Fruit fly (Drosophila melanogaster): ENCODE measurements around the gene Fum2.

The Fum2 gene

DNA sequence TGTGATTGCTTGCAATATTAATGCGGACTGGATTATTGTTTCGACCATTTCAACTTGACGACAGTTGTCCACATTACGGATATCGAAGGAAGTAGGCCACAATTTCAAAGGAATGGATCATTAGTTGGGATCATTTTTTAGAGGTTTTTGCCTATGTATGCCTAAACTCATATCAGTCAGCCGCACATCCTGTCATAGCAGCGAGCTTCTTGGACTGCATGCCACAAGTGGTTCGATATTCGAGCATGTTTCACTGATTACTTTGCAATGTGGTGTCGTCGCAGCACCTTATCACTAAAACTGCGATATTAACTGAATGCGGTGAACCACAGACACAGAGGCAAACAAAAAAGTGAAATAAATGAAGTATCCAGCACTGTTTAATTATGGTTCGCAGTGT, 17.6 kb upstream of the Fum2 start:
- no peak for TF ChIP-seq noc (tag; optimal IDR thresholded peaks at IDR 0.05)

DNA sequence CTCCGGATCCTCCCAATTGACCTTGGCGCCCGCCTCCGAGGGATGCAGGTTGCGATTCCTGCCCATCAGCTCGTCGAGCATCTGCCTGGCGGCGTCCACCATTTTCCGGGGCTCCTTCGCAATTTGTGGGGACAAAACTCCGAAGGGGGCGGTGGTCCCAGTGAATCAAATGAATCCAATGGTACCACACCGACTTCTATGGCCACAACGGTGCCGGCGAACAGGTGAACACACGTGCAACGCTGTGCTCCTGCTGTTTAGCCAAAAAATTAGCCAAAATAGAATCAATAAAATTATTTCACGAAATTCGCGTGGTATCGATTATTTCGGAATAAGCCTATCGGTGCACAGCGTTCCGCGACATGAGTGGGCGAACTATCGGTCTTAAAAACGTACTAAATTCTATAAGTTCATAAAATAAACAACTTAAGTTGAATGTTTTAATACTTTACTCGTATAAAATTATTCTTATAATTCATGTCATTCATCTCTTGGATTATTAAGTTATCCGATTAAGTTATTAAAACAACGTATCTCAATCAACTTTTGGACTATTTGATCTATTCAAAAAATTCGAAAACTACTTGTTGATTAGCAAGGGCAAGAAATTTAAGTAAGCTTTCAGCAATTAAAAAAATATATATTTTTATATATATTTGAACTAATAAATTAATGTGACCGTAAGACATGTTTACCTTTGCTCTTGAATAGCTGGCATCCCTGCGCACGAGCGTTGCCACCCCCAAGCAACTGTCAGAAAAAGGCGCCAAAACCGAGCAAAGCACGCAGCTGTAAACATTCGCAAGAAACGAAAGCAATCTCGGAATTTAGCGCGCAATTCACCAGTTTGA, 7.7 kb upstream of the Fum2 start, which contains the start of the genes CG3198 and Mcm6:
CG3198 (minus strand) TSS at position 337 of the 851 bp plus-strand sequence.
Mcm6 (plus strand) TSS at position 751 of the 851 bp plus-strand sequence.
- TF ChIP-seq noc (tag; optimal IDR thresholded peaks at IDR 0.05): no peak

DNA sequence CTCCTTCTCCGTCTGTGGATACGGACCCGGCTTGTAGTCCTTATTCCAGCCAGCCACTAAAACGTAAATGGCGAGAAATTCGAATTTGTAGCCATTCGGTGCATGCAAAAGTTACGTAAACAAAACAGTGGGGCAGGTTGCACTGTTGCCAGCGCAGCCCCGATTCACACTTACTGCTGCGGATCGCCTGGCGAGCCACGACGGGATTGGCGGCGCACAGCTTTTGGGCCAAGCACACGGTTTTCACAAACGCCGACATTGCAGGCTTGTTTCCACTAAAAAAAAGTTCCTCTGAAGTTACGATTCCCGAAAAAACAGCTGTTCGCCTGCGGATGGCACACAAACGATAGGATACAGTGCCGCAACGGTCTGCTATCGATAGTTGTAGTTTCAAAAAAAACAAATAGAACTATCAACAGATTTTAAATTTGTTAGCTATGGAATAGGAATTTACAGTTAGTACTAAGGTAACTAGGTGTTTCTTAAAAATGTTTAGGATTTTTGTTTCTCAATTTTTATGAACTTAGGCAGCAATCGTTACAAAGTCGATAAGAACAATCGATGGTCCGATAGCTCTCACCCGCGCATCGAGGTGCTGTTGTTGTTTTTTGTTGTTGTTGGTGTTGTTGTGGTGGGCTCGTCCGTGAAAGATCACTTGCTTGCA, 3.6 kb upstream of the Fum2 start, which contains the start of gene Fum1:
Fum1 (plus strand) TSS at position 599 of the 664 bp plus-strand sequence.
- no peak for TF ChIP-seq noc (tag; optimal IDR thresholded peaks at IDR 0.05)

DNA sequence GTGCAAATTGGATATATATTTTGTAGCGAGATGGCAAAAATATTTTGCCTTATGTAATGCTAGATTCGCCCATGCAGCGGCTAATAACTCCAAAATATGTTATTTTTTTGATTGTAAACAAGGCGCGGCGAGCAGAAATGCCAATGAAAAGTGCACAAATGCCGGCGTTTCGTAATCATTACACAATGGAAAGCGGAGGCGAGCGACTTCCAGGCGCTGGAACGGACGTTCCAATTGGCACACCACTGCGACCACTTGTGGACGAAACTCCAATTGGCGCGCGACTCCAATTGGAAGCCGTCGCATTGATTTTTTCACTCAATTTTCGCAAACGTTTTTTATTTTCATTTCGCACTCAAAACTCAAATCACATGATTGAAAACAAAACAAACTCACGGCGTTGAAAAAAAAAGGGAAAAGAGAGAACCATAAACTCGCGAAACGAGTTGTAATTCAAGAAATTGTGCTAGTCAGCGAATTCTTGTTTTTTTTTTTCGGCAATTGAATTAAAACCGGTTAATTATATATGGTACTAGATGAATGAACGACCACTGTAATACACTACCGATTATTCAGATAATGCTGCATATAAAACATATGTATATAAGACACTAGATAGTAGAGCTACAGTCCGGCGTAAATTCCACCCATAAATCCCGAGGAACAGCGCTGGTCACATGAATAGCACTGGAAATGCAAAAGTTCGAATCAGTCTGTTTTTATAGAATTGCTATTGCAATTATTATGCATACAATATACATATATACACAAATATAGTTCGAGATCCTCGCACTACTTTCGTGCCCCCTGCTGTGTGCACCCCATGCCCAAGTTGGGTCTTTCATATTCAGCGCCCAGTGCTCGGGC, 2.7 kb upstream of the Fum2 start, which contains the start of gene ND-ASHI:
ND-ASHI (minus strand) TSS at position 484 of the 867 bp plus-strand sequence.
- TF ChIP-seq noc (tag; optimal IDR thresholded peaks at IDR 0.05): peak; percentile 94

DNA sequence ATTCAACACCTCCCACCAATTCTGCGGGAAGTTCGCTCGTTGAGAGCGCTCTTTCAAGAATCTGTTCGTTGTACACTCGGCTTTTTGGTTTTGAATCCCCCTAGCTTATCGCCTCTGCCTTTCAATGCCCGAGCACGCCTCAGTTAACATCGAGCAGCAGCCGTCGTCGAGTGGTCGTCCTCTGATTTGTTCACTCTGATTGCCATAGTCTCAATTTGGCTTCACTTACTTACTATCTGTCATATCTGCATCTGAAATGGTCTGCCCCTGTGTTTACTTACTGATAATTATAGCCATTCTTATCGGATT, 2.1 kb upstream of the Fum2 start:
- TF ChIP-seq noc (tag; optimal IDR thresholded peaks at IDR 0.05): peak; percentile 49

DNA sequence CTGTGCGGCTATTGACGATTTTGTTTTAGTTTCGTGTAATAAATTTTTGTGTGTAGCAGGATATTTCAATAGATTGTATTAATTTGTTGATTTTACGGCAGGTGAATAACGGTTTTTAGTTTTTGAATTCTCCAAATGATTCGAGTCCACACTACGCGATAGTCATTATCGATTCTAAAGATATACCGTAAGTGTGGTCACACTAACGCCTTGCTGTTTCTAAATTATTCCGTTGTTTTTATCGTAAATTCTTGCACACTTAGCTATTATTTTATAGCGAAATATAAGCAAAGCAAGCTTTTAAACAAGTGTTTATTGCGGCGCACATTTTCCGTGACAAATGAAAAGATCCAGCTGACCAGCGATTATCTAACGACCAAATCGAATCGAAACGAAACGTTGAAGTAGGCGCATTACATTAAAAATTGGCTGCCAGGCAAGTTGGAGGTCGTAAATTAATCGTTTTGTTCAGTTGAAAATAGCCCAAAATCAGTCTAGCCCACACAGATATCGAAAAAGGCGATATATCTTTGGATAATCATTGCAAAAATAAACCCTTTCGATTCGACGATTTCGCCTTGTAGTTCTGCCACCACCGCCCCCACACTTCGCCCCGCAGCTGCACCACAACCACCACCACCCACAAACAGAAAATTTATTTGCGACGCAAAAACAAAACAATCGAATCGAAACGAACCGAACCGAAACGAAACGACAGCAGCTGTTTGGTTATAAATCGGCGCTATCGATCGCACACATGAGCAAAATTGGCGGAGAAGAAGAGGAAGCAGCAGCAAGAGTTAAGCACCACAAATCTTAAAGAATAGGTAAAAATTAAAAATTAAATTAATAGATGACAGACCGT, 2.3 kb downstream of the Fum2 start, which contains the start of gene Pink1:
Pink1 (plus strand) TSS at position 164 of the 865 bp plus-strand sequence.
- TF ChIP-seq noc (tag; optimal IDR thresholded peaks at IDR 0.05): no peak

DNA sequence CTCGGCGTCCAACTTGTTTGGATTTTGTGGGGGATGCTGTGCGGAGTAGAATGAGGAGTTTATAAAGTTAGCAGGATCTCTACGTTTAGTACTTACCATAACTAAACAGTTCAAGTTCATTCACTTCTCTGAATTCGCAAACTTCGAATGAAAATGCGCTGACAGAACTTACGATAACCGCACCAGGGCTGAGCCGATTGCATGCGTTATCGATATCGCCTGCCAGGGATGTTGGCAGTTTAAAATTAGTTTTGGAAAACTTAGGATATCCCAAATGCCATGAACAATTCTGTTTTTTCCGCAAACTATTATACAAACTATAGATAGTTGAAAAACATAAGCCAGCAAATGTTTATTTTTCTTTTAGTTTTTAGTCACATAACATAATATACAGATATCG, 5.7 kb downstream of the Fum2 start, which contains the start of gene CG44303:
CG44303 (minus strand) TSS at position 154 of the 400 bp plus-strand sequence.
- no peak for TF ChIP-seq noc (tag; optimal IDR thresholded peaks at IDR 0.05)

DNA sequence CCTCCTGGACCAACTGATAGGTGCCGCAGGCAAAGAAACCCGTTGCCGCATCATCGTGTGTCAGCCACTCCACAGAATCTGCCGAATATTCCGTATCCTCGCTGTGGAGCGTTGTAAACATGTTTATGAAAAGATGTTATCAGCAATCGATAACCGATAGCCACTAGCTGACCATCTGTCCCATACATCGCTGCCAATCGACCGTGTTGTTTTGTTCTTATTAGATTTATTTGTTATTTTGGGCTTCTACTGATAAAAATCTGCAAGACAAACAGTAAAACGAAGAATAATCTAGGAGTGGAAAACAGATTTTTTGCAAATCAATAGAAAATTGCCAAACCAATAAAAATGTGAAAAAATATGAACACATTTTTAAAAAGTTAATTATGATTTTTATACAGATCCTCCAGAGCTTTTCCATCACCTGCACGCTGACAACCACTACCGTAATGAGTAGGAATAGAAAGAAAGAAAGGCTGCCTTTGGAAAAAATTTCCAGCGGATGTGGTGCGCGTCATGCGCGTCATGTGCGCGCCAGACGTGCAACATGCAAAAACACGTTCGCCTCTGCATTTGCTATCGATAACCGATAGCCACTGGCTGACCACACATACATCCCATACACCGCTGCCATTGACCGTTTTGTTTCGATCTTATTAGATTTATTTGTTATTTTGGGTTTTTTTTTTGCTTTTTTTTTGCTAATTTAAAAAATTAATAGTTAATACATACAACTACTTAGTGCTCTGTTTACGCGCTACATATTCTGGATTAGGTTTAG, 7.2 kb downstream of the Fum2 start, which contains the start of gene CG3184:
CG3184 (minus strand) TSS at position 155 of the 781 bp plus-strand sequence.
- no peak for TF ChIP-seq noc (tag; optimal IDR thresholded peaks at IDR 0.05)

DNA sequence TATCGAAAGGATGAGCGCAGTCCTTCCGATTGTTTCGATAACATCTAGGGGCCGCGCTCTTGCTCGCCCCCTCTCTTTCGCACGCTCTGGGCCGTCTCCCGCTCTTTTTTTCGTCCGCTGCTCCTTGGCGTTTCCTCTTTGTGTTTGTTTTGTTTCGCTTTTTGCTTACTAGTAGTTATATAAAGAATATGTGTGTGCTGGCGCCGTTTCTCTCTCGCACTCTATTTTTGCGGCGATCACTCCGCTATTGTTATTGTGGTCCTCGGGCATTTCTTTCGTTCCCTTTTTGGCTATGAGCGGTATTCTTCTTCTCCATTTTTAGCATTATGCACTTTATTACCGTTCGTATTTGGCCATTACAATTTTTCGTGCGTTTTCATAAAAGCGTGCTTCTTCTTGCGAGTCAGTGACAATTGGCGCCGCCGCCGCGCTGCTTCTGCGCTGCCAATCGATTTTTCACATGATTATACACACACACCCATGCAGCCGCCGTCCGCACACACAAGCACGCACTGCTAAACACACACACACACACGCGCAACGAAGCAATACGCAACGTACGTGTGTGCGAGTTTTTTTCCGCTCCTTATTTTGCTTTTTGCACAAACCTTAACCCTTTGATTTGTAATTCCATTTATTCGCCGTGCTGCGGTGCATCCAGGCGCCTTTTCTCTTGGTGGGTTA, 12.7 kb downstream of the Fum2 start:
- TF ChIP-seq noc (tag; optimal IDR thresholded peaks at IDR 0.05): peak; percentile 24

DNA sequence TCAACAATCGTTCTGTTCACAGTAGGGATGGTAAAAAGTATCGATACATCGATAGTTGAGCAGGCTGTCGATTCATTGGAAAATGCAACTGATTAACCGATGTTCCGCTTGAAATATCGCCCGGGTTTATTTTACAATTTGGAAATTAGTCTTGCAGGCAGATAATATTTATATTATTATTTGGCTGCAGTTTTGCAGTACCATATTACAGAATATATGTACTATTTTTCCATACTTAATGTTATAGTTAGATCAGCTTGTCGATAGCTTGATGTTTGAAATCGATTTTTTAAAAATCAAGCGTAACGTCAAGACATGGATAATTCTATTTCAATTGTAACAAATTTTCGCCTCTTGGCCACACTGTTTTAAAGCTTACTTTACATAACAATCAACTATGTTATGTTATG, 13.4 kb downstream of the Fum2 start, which contains the start of gene CG14442:
CG14442 (minus strand) TSS at position 29 of the 410 bp plus-strand sequence.
- peak; percentile 50 for TF ChIP-seq noc (tag; optimal IDR thresholded peaks at IDR 0.05)

DNA sequence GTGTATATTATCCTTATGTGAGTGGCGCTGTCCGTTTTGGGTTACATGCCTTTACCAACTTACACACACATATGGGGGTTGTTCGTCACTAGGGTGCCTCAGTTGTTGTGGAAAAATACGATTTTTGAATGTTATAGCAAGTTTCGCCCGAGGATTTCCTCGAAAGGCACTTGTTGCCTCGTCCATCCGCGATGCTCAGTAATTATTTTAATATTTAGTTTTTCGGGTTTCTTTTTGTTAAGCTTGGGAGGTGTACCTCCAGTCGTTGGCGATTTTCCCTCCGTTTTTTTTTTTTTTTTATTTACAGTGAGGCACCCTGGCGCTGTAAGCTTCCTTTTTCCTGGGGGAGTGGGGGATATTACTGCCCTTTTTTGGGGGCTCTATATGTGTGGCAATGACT, 14.9 kb downstream of the Fum2 start:
- peak; percentile 63 for TF ChIP-seq noc (tag; optimal IDR thresholded peaks at IDR 0.05)

DNA sequence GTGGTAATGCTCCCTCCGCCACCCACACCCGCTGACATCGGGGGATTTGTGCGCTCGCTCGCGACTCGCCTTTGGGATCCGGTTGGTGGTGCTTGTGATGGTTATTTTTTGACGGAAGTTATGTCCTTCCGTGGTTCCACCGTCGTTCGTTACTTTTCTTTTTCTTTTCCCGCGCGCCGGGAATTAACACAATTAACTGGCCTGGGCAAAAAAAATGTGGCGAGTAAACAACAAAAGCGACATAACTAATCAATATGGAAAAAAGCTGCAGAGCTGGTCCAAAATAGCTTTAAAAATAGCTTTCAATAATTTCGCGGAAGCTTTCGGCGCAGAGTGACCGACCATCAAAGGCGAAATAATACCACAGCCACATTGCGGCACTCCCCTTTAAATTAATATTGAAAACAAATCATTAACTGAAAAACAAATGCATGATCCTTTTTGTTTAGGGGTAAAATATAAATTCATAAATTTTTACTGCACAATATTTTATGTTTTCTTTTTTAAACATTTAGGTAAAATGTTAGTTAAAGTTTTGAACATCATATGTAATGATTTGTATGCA, 16.8 kb downstream of the Fum2 start, which contains the start of gene CG14440:
CG14440 (minus strand) TSS at position 320 of the 565 bp plus-strand sequence.
- TF ChIP-seq noc (tag; optimal IDR thresholded peaks at IDR 0.05): peak; percentile 18

Measured in whole organism, larva.